Fruit fly (Drosophila melanogaster): ENCODE results near the gene ras.

dm6 chrX:10764206-10764605, 19.9 kb downstream of the ras start, which contains the start of gene Tango5:
- TF ChIP-seq psq (optimal IDR thresholded peaks at IDR 0.05) (no peak), CG8478 (optimal IDR thresholded peaks at IDR 0.05) (no peak), EcR (GFP tag; optimal IDR thresholded peaks at IDR 0.05) (no peak), usp (GFP tag; optimal IDR thresholded peaks at IDR 0.05) (no peak), Dll (optimal IDR thresholded peaks at IDR 0.05) (no peak)

Measured in whole organism.